Fruit fly (Drosophila melanogaster) whole organism, embryonic: ENCODE data around the gene CG3165.
A peak's percentile ranks its signal among the peaks of the same experiment; 100 is the strongest.

Experiments used
- CG12744 ChIP-seq: fragments of 200-800 bp; sonication (Bioruptor generic); optimal IDR thresholded peaks from 2 replicates; lab custom pipeline; 2016; ENCODE audit warnings: missing biosample characterization, missing genetic modification characterization
- CG3281 ChIP-seq: fragments of 200-800 bp; sonication (Bioruptor generic); optimal IDR thresholded peaks from 3 replicates; lab custom pipeline; 2017; ENCODE audit warnings: missing biosample characterization, mild to moderate bottlenecking, missing genetic modification characterization
- CG3407 ChIP-seq: fragments of 200-800 bp; sonication (Bioruptor generic); optimal IDR thresholded peaks from 2 replicates; lab custom pipeline; 2018; ENCODE audit warnings: missing biosample characterization, mild to moderate bottlenecking, missing genetic modification characterization
- Oaz ChIP-seq: fragments of 200-800 bp; sonication (Bioruptor generic); IDR thresholded peaks from 2 replicates; pipeline ENCODE4 v1.3.6; 2022; ENCODE audit warnings: missing biosample characterization, missing genetic modification characterization
- cad ChIP-seq: fragments of >200 bp; optimal IDR thresholded peaks from 2 replicates; lab custom pipeline; 2017; ENCODE audit warnings: missing biosample characterization, missing genetic modification characterization
- prd ChIP-seq, 3 experiments: fragments of >200 bp in 2 of 3; fragments of 200-800 bp in 1 of 3; sonication (Bioruptor generic) in 1 of 3; optimal IDR thresholded peaks in 2 of 3; IDR thresholded peaks in 1 of 3; 2 replicates in 2 of 3; 3 replicates in 1 of 3; pipeline versions ENCODE4 v1.3.6 to Lab custom; 2017 to 2022; ENCODE audit warnings: missing biosample characterization in 1 of 3, missing genetic modification characterization in 1 of 3
- sug ChIP-seq: fragments of 200-800 bp; optimal IDR thresholded peaks from 2 replicates; lab custom pipeline; 2019; ENCODE audit warnings: missing biosample characterization, mild to moderate bottlenecking, missing genetic modification characterization, moderate library complexity

- TF ChIP-seq CG12744 (GFP tag; lab: Kevin White, UChicago) (peak; percentile 56), CG3281 (GFP tag; lab: Kevin White, UChicago) (peak; percentile 76), Oaz (GFP tag; lab: Robert Waterston, UW) (peak; percentile 66; the same call in 1 of the 2 replicates), sug (tag; lab: Kevin White, UChicago) (peak; percentile 91), prd (optimal IDR thresholded peaks at IDR 0.05; lab: Kevin White, UChicago) (no peak), prd (GFP tag; IDR thresholded peaks at IDR 0.05; lab: Robert Waterston, UW) (peak; percentile 90), CG3407 (GFP tag; lab: Kevin White, UChicago) (no peak), cad (no peak)
Observed at dm6 chr2L:2976829-2977228, at the start of gene CG3165, which contains the start of gene CG9641.
